Fruit fly (Drosophila melanogaster) whole organism, prepupa: ENCODE measurements around the gene cni.

Experiments used
- CG10631 ChIP-seq: fragments of 200-800 bp; sonication (Bioruptor generic); optimal IDR thresholded peaks from 2 replicates; lab custom pipeline; 2016; ENCODE audit warnings: missing biosample characterization, missing genetic modification characterization
- CG34406 ChIP-seq: fragments of 200-800 bp; sonication (Bioruptor generic); optimal IDR thresholded peaks from 3 replicates; lab custom pipeline; 2016; ENCODE audit warnings: missing biosample characterization, missing genetic modification characterization
- CG6854 ChIP-seq: fragments of 200-800 bp; sonication (Bioruptor generic); optimal IDR thresholded peaks from 2 replicates; lab custom pipeline; 2017; ENCODE audit warnings: missing biosample characterization, mild to moderate bottlenecking, missing genetic modification characterization
- lz ChIP-seq: fragments of 200-800 bp; sonication (Bioruptor generic); optimal IDR thresholded peaks from 3 replicates; lab custom pipeline; 2016; ENCODE audit warnings: missing biosample characterization, missing genetic modification characterization

DNA sequence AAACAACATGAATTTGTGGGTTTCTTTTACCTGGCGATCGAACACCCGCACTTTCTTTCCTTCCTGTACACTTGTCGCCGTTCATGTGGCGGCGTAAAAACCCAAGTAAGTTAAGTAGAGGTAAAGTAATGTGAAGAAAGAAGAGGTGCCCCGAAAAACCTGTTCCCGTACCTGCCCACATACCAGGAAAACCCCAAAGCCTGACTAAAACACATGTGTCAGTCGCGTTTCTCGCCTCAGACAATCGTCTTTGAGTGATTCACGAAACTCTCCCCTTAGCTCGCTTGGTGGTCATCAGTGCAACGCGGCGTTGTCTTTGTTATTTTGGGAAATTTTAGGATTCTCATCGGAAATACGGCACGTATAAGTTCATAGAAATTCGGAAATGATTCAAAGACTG, 13.0 kb upstream of the cni start:
- TF ChIP-seq CG6854 (GFP tag; lab: Kevin White, UChicago) (peak; percentile 29), lz (GFP tag; lab: Kevin White, UChicago) (no peak), CG34406 (GFP tag; lab: Kevin White, UChicago) (no peak), CG10631 (GFP tag; lab: Kevin White, UChicago) (no peak)
